Worm (Caenorhabditis elegans) whole organism, young adult: ENCODE data around the gene T07D3.9.
A peak's percentile ranks its signal among the peaks of the same experiment; 100 is the strongest.

Source experiments
- B0019.2 ChIP-seq: fragments of 200-800 bp; sonication (Bioruptor generic); conservative IDR thresholded peaks from 2 replicates; pipeline ENCODE4 v1.3.6; 2022; ENCODE audit warnings: missing genetic modification reagents, missing genetic modification characterization, missing compliant biosample characterization
- D2030.7 ChIP-seq: fragments of 200-800 bp; sonication (Bioruptor generic); IDR thresholded peaks from 2 replicates; pipeline ENCODE4 v1.3.6; 2022; ENCODE audit warnings: missing genetic modification reagents, missing genetic modification characterization, missing compliant biosample characterization
- F23B12.7 ChIP-seq: sonication (generic microtip); optimal IDR thresholded peaks from 2 replicates; lab custom pipeline; 2017; ENCODE audit warnings: missing genetic modification characterization, mild to moderate bottlenecking, missing compliant biosample characterization, antibody characterized with exemption, moderate library complexity; ENCODE audit not compliant: insufficient read depth
- K12H6.12 ChIP-seq: fragments of 200-800 bp; sonication (Bioruptor generic); optimal IDR thresholded peaks from 2 replicates; lab custom pipeline; 2018; ENCODE audit warnings: mild to moderate bottlenecking, missing genetic modification characterization, missing compliant biosample characterization
- Y95B8A.8 ChIP-seq: fragments of 200-800 bp; sonication (Bioruptor generic); IDR thresholded peaks from 2 replicates; pipeline ENCODE4 v1.3.6; 2022; ENCODE audit warnings: missing genetic modification reagents, missing genetic modification characterization, missing compliant biosample characterization
- akir-1 ChIP-seq: fragments of 200-800 bp; sonication (Bioruptor generic); optimal IDR thresholded peaks from 2 replicates; lab custom pipeline; 2018; ENCODE audit warnings: mild to moderate bottlenecking, missing genetic modification characterization, moderate library complexity, missing compliant biosample characterization
- ama-1 ChIP-seq, 3 experiments: fragments of 150-350 bp in 1 of 3; sonication (generic microtip) in 2 of 3; optimal IDR thresholded peaks; 2 replicates each; lab custom pipeline; 2014 to 2018; ENCODE audit warnings: missing biosample characterization in 2 of 3, missing genetic modification characterization in 2 of 3, missing genetic modification reagents in 2 of 3
- aptf-2 ChIP-seq: fragments of 200-800 bp; sonication (Bioruptor generic); conservative IDR thresholded peaks from 2 replicates; pipeline ENCODE4 v1.3.6; 2022; ENCODE audit warnings: missing genetic modification reagents, missing genetic modification characterization, missing compliant biosample characterization
- aptf-3 ChIP-seq: fragments of 200-800 bp; sonication (Bioruptor generic); IDR thresholded peaks from 2 replicates; pipeline ENCODE4 v1.3.6; 2022; ENCODE audit warnings: missing genetic modification characterization, missing compliant biosample characterization
- atf-7 ChIP-seq: sonication (generic microtip); optimal IDR thresholded peaks from 2 replicates; lab custom pipeline; 2017; ENCODE audit warnings: mild to moderate bottlenecking, missing genetic modification characterization, missing compliant biosample characterization
- attf-5 ChIP-seq: fragments of 200-800 bp; sonication (Bioruptor generic); optimal IDR thresholded peaks from 2 replicates; lab custom pipeline; 2018; ENCODE audit warnings: mild to moderate bottlenecking, missing genetic modification characterization, missing compliant biosample characterization
- bed-2 ChIP-seq: fragments of 200-800 bp; sonication (Bioruptor generic); IDR thresholded peaks from 2 replicates; pipeline ENCODE4 v1.3.6; 2022; ENCODE audit warnings: missing genetic modification reagents, missing genetic modification characterization, missing compliant biosample characterization
- ceh-79 ChIP-seq: sonication (generic microtip); optimal IDR thresholded peaks from 2 replicates; lab custom pipeline; 2017; ENCODE audit warnings: mild to moderate bottlenecking, missing genetic modification characterization, missing compliant biosample characterization
- chd-7 ChIP-seq: sonication (generic microtip); optimal IDR thresholded peaks from 2 replicates; lab custom pipeline; 2016; ENCODE audit warnings: mild to moderate bottlenecking, missing genetic modification characterization, moderate library complexity, missing compliant biosample characterization
- die-1 ChIP-seq: sonication (generic microtip); optimal IDR thresholded peaks from 2 replicates; lab custom pipeline; 2016; ENCODE audit warnings: missing genotype, mild to moderate bottlenecking, missing genetic modification characterization, missing compliant biosample characterization
- efl-1 ChIP-seq: fragments of 150-350 bp; optimal IDR thresholded peaks from 2 replicates; lab custom pipeline; 2014; ENCODE audit warnings: missing biosample characterization, missing genetic modification reagents, missing genetic modification characterization
- egl-18 ChIP-seq: fragments of 200-800 bp; sonication (Bioruptor generic); IDR thresholded peaks from 2 replicates; pipeline ENCODE4 v1.3.6; 2022; ENCODE audit warnings: missing genetic modification reagents, missing genetic modification characterization, missing compliant biosample characterization
- egrh-3 ChIP-seq: fragments of 200-800 bp; sonication (Bioruptor generic); IDR thresholded peaks from 2 replicates; pipeline ENCODE4 v1.3.6; 2022; ENCODE audit warnings: missing genetic modification reagents, missing genetic modification characterization, missing compliant biosample characterization
- fkh-3 ChIP-seq: sonication (generic microtip); optimal IDR thresholded peaks from 2 replicates; lab custom pipeline; 2016; ENCODE audit warnings: mild to moderate bottlenecking, missing genetic modification characterization, missing compliant biosample characterization
- gei-17 ChIP-seq: fragments of 200-800 bp; sonication (Bioruptor generic); optimal IDR thresholded peaks from 2 replicates; lab custom pipeline; 2018; ENCODE audit warnings: mild to moderate bottlenecking, missing genetic modification characterization, missing compliant biosample characterization
- hlh-12 ChIP-seq: sonication (generic microtip); optimal IDR thresholded peaks from 2 replicates; lab custom pipeline; 2016; ENCODE audit warnings: missing genetic modification characterization, missing compliant biosample characterization
- hmg-1.2 ChIP-seq: fragments of 200-800 bp; sonication (Bioruptor generic); IDR thresholded peaks from 2 replicates; pipeline ENCODE4 v1.3.6; 2022; ENCODE audit warnings: missing genetic modification reagents, missing genetic modification characterization, missing compliant biosample characterization
- lin-26 ChIP-seq: fragments of 200-800 bp; sonication (Bioruptor generic); IDR thresholded peaks from 2 replicates; pipeline ENCODE4 v1.3.6; 2022; ENCODE audit warnings: missing genetic modification reagents, missing genetic modification characterization, missing compliant biosample characterization
- lin-35 ChIP-seq, 3 experiments: fragments of 150-350 bp in 2 of 3; sonication (generic microtip) in 1 of 3; optimal IDR thresholded peaks; 2 replicates each; lab custom pipeline; 2014 to 2018; ENCODE audit warnings: missing biosample characterization in 3 of 3, missing genetic modification characterization in 3 of 3, missing genetic modification reagents in 3 of 3
- madf-6 ChIP-seq: fragments of 200-800 bp; sonication (Bioruptor generic); IDR thresholded peaks from 2 replicates; pipeline ENCODE4 v1.3.6; 2022; ENCODE audit warnings: missing genetic modification reagents, missing genetic modification characterization, missing compliant biosample characterization
- madf-8 ChIP-seq: fragments of 200-800 bp; sonication (Bioruptor generic); conservative IDR thresholded peaks from 2 replicates; pipeline ENCODE4 v1.3.6; 2022; ENCODE audit warnings: missing genetic modification reagents, missing genetic modification characterization, missing compliant biosample characterization
- mcd-1 ChIP-seq: fragments of 200-800 bp; sonication (Bioruptor generic); IDR thresholded peaks from 2 replicates; pipeline ENCODE4 v1.3.6; 2022; ENCODE audit warnings: missing genetic modification reagents, missing genetic modification characterization, missing compliant biosample characterization
- mes-4 ChIP-seq: sonication (generic microtip); optimal IDR thresholded peaks from 2 replicates; lab custom pipeline; 2016; ENCODE audit warnings: missing genotype, missing genetic modification characterization, missing compliant biosample characterization
- mxl-1 ChIP-seq: sonication (generic microtip); optimal IDR thresholded peaks from 2 replicates; lab custom pipeline; 2016; ENCODE audit warnings: missing genetic modification characterization, missing compliant biosample characterization
- nfya-1 ChIP-seq: sonication (generic microtip); optimal IDR thresholded peaks from 2 replicates; lab custom pipeline; 2017; ENCODE audit warnings: antibody characterized with exemption, missing compliant biosample characterization, missing genetic modification characterization, borderline replicate concordance; ENCODE audit not compliant: insufficient read depth
- nhr-80 ChIP-seq: sonication (generic microtip); optimal IDR thresholded peaks from 2 replicates; lab custom pipeline; 2016; ENCODE audit warnings: missing genetic modification characterization, missing compliant biosample characterization
- pbrm-1 ChIP-seq: fragments of 200-800 bp; sonication (Bioruptor generic); IDR thresholded peaks from 2 replicates; pipeline ENCODE4 v1.3.6; 2022; ENCODE audit warnings: missing genetic modification reagents, missing genetic modification characterization, missing compliant biosample characterization
- repo-1 ChIP-seq: sonication (generic microtip); optimal IDR thresholded peaks from 2 replicates; lab custom pipeline; 2017; ENCODE audit warnings: mild to moderate bottlenecking, missing genetic modification characterization, missing compliant biosample characterization
- snpc-1.3 ChIP-seq: sonication (generic microtip); optimal IDR thresholded peaks from 2 replicates; lab custom pipeline; 2017; ENCODE audit warnings: missing genetic modification characterization, mild to moderate bottlenecking, missing compliant biosample characterization, antibody characterized with exemption, moderate library complexity, missing genotype, missing genetic modification reagents; ENCODE audit not compliant: insufficient read depth
- somi-1 ChIP-seq: fragments of 200-800 bp; sonication (Bioruptor generic); optimal IDR thresholded peaks from 2 replicates; lab custom pipeline; 2018; ENCODE audit warnings: mild to moderate bottlenecking, missing genetic modification characterization, missing compliant biosample characterization
- tbp1 ChIP-seq: fragments of 200-800 bp; sonication (Bioruptor generic); optimal IDR thresholded peaks from 2 replicates; lab custom pipeline; 2018; ENCODE audit warnings: mild to moderate bottlenecking, missing genetic modification characterization, missing compliant biosample characterization
- tbx-9 ChIP-seq: sonication (generic microtip); optimal IDR thresholded peaks from 2 replicates; lab custom pipeline; 2016; ENCODE audit warnings: borderline replicate concordance, missing genetic modification characterization, inconsistent platforms, missing compliant biosample characterization
- tlf-1 ChIP-seq: fragments of 200-800 bp; sonication (Bioruptor generic); optimal IDR thresholded peaks from 2 replicates; lab custom pipeline; 2018; ENCODE audit warnings: mild to moderate bottlenecking, missing genetic modification characterization, missing compliant biosample characterization
- xnd-1 ChIP-seq: sonication (generic microtip); optimal IDR thresholded peaks from 2 replicates; lab custom pipeline; 2016; ENCODE audit warnings: missing genotype, missing genetic modification reagents, missing genetic modification characterization, missing compliant biosample characterization
- zim-3 ChIP-seq: sonication (generic microtip); optimal IDR thresholded peaks from 2 replicates; lab custom pipeline; 2017; ENCODE audit warnings: mild to moderate bottlenecking, missing genetic modification characterization, moderate library complexity, missing compliant biosample characterization
- ztf-18 ChIP-seq: sonication (generic microtip); optimal IDR thresholded peaks from 2 replicates; lab custom pipeline; 2016; ENCODE audit warnings: missing genotype, mild to moderate bottlenecking, missing genetic modification characterization, missing compliant biosample characterization
- ztf-22 ChIP-seq: fragments of 200-800 bp; sonication (Bioruptor generic); optimal IDR thresholded peaks from 2 replicates; lab custom pipeline; 2018; ENCODE audit warnings: mild to moderate bottlenecking, missing genetic modification characterization, moderate library complexity, missing compliant biosample characterization
- ztf-25 ChIP-seq: fragments of 200-800 bp; sonication (Bioruptor generic); IDR thresholded peaks from 2 replicates; pipeline ENCODE4 v1.3.6; 2022; ENCODE audit warnings: missing genetic modification reagents, missing genetic modification characterization, missing compliant biosample characterization
- ztf-6 ChIP-seq: fragments of 200-800 bp; sonication (Bioruptor generic); IDR thresholded peaks from 2 replicates; pipeline ENCODE4 v1.3.6; 2022; ENCODE audit warnings: missing genetic modification reagents, missing genetic modification characterization, missing compliant biosample characterization

T07D3.9 gene

ce11 chrII:872993-873787 lies 27.5 kb downstream of the T07D3.9 start, which contains the start of gene alg-2 (continued):
- TF ChIP-seq ztf-22 (GFP tag; lab: Kevin White, UChicago) (no peak), mcd-1 (GFP tag; lab: Robert Waterston, UW) (peak; percentile 56), chd-7 (tag; lab: Kevin White, UChicago) (no peak), K12H6.12 (tag; lab: Kevin White, UChicago) (no peak), ztf-18 (tag; lab: Kevin White, UChicago) (peak; percentile 91), B0019.2 (GFP tag; lab: Robert Waterston, UW) (no peak), tbx-9 (no peak), xnd-1 (peak; percentile 67), aptf-3 (GFP tag; lab: Robert Waterston, UW) (0 out of 2 replicates have a peak, but pooled peaks have one; percentile 10), die-1 (tag; lab: Kevin White, UChicago) (peak; percentile 22), hlh-12 (no peak), mxl-1 (tag; lab: Kevin White, UChicago) (no peak), fkh-3 (tag; lab: Kevin White, UChicago) (no peak), ztf-6 (GFP tag; lab: Robert Waterston, UW) (no peak), zim-3 (tag; lab: Kevin White, UChicago) (no peak), Y95B8A.8 (GFP tag; lab: Robert Waterston, UW) (no peak), egl-18 (GFP tag; lab: Robert Waterston, UW) (no peak), lin-35 (GFP tag; optimal IDR thresholded peaks at IDR 0.05; lab: Kevin White, UChicago) (peak in 1 of 3 experiments; percentile 29), aptf-2 (GFP tag; lab: Robert Waterston, UW) (peak; percentile 86), gei-17 (GFP tag; lab: Kevin White, UChicago) (no peak), repo-1 (tag; lab: Kevin White, UChicago) (no peak), hmg-1.2 (peak; percentile 60), ceh-79 (tag; lab: Kevin White, UChicago) (no peak), lin-26 (GFP tag; lab: Robert Waterston, UW) (no peak), somi-1 (GFP tag; lab: Kevin White, UChicago) (no peak), nhr-80 (tag; lab: Kevin White, UChicago) (peak; percentile 43), madf-8 (GFP tag; lab: Robert Waterston, UW) (peak; percentile 74), akir-1 (no peak), F23B12.7 (tag; lab: Kevin White, UChicago) (peak; percentile 20), mes-4 (tag; lab: Kevin White, UChicago) (no peak), attf-5 (GFP tag; lab: Kevin White, UChicago) (peak; percentile 45), D2030.7 (GFP tag; lab: Robert Waterston, UW) (peak; percentile 61), pbrm-1 (GFP tag; lab: Robert Waterston, UW) (no peak), egrh-3 (GFP tag; lab: Robert Waterston, UW) (peak; percentile 79), ztf-25 (GFP tag; lab: Robert Waterston, UW) (no peak), madf-6 (GFP tag; lab: Robert Waterston, UW) (peak; percentile 91), efl-1 (GFP tag; lab: Kevin White, UChicago) (peak; percentile 77), bed-2 (GFP tag; lab: Robert Waterston, UW) (no peak)

ce11 chrII:869316-869715 lies 31.4 kb downstream of the T07D3.9 start:
- TF ChIP-seq K12H6.12 (tag; lab: Kevin White, UChicago) (no peak), nfya-1 (tag; lab: Kevin White, UChicago) (no peak), madf-6 (GFP tag; lab: Robert Waterston, UW) (no peak), egl-18 (GFP tag; lab: Robert Waterston, UW) (no peak), tbp1 (GFP tag; lab: Kevin White, UChicago) (no peak), atf-7 (tag; lab: Kevin White, UChicago) (no peak), B0019.2 (GFP tag; lab: Robert Waterston, UW) (no peak), snpc-1.3 (tag; lab: Kevin White, UChicago) (no peak), fkh-3 (tag; lab: Kevin White, UChicago) (no peak), ama-1 (optimal IDR thresholded peaks at IDR 0.05; lab: Kevin White, UChicago) (no peak), ama-1 (GFP tag; optimal IDR thresholded peaks at IDR 0.05; lab: Kevin White, UChicago) (no peak), tlf-1 (GFP tag; lab: Kevin White, UChicago) (no peak)
